Worm (Caenorhabditis elegans) whole organism, midembryonic: ENCODE results near the gene F32D8.4.

Experiments used
- T22C8.4 ChIP-seq: fragments of 200-800 bp; sonication (Bioruptor generic); IDR thresholded peaks from 2 replicates; pipeline ENCODE4 v1.3.6; 2022; ENCODE audit warnings: missing genetic modification characterization, missing compliant biosample characterization
- cog-1 ChIP-seq: sonication (generic microtip); optimal IDR thresholded peaks from 2 replicates; lab custom pipeline; 2016; ENCODE audit warnings: missing genetic modification characterization, missing compliant biosample characterization
- flt-1 ChIP-seq: fragments of 200-800 bp; sonication (Bioruptor generic); IDR thresholded peaks from 2 replicates; pipeline ENCODE4 v1.3.6; 2022; ENCODE audit warnings: missing genetic modification characterization, missing compliant biosample characterization
- klf-2 ChIP-seq: fragments of 200-800 bp; sonication (Bioruptor generic); conservative IDR thresholded peaks from 2 replicates; pipeline ENCODE4 v1.3.6; 2022; ENCODE audit warnings: missing genetic modification reagents, missing genetic modification characterization, missing compliant biosample characterization
- med-1 ChIP-seq: sonication (generic microtip); optimal IDR thresholded peaks from 2 replicates; lab custom pipeline; 2017; ENCODE audit warnings: missing genetic modification characterization, mild to moderate bottlenecking, missing compliant biosample characterization, antibody characterized with exemption, missing genetic modification reagents; ENCODE audit not compliant: insufficient read depth
- ref-1 ChIP-seq: fragments of 200-800 bp; sonication (Bioruptor generic); conservative IDR thresholded peaks from 2 replicates; pipeline ENCODE4 v1.3.6; 2022; ENCODE audit warnings: missing genetic modification reagents, missing genetic modification characterization, missing compliant biosample characterization
- tab-1 ChIP-seq: fragments of 200-800 bp; sonication (Bioruptor generic); IDR thresholded peaks from 2 replicates; pipeline ENCODE4 v1.3.6; 2022; ENCODE audit warnings: missing genetic modification characterization, missing compliant biosample characterization
- ztf-23 ChIP-seq: fragments of 200-800 bp; sonication (Bioruptor generic); IDR thresholded peaks from 2 replicates; pipeline ENCODE4 v1.3.6; 2022; ENCODE audit warnings: missing genetic modification reagents, missing genetic modification characterization, missing compliant biosample characterization
- ztf-29 ChIP-seq: fragments of 200-800 bp; sonication (Bioruptor generic); IDR thresholded peaks from 2 replicates; pipeline ENCODE4 v1.3.6; 2022; ENCODE audit warnings: missing genetic modification reagents, missing genetic modification characterization, missing compliant biosample characterization

The F32D8.4 gene

ce11 chrV:10846893-10847292, 46.5 kb downstream of the F32D8.4 start, which contains the start of gene C29A12.6:
C29A12.6 (plus strand) TSS chrV:10847193.
- TF ChIP-seq klf-2 (GFP tag; lab: Robert Waterston, UW) (no peak), ztf-23 (GFP tag; lab: Robert Waterston, UW) (no peak), ref-1 (GFP tag; lab: Robert Waterston, UW) (no peak), T22C8.4 (GFP tag; lab: Robert Waterston, UW) (no peak), med-1 (GFP tag; lab: Kevin White, UChicago) (no peak), tab-1 (no peak), ztf-29 (no peak), flt-1 (GFP tag; lab: Robert Waterston, UW) (no peak), cog-1 (tag; lab: Kevin White, UChicago) (no peak)
